Worm (Caenorhabditis elegans) whole organism, late embryonic: ENCODE results near the gene F41G3.10.

Experiments
- C08G9.2 ChIP-seq: sonication (generic microtip); optimal IDR thresholded peaks from 2 replicates; lab custom pipeline; 2016; ENCODE audit warnings: mild to moderate bottlenecking, missing genetic modification characterization, moderate library complexity, missing compliant biosample characterization
- C38D4.7 ChIP-seq: fragments of 200-800 bp; sonication (Bioruptor generic); optimal IDR thresholded peaks from 2 replicates; lab custom pipeline; 2018; ENCODE audit warnings: mild to moderate bottlenecking, missing genetic modification characterization, moderate library complexity, missing compliant biosample characterization
- T23F11.4 ChIP-seq: fragments of 200-800 bp; sonication (Bioruptor generic); optimal IDR thresholded peaks from 2 replicates; lab custom pipeline; 2018; ENCODE audit warnings: mild to moderate bottlenecking, missing genetic modification characterization, missing compliant biosample characterization
- ama-1 ChIP-seq: fragments of 150-350 bp; optimal IDR thresholded peaks from 2 replicates; lab custom pipeline; 2014
- ceh-14 ChIP-seq: sonication (generic microtip); optimal IDR thresholded peaks from 2 replicates; lab custom pipeline; 2016; ENCODE audit warnings: missing genotype, missing genetic modification characterization, missing compliant biosample characterization
- ceh-18 ChIP-seq: sonication (generic microtip); optimal IDR thresholded peaks from 2 replicates; lab custom pipeline; 2016; ENCODE audit warnings: missing genetic modification characterization, missing compliant biosample characterization
- ceh-2 ChIP-seq: sonication (generic microtip); optimal IDR thresholded peaks from 2 replicates; lab custom pipeline; 2016; ENCODE audit warnings: missing genotype, missing genetic modification characterization, missing compliant biosample characterization
- ceh-22 ChIP-seq: sonication (generic microtip); optimal IDR thresholded peaks from 2 replicates; lab custom pipeline; 2017; ENCODE audit warnings: missing biosample characterization, missing genetic modification characterization
- ceh-30 ChIP-seq: fragments of 150-350 bp; optimal IDR thresholded peaks from 2 replicates; lab custom pipeline; 2014; ENCODE audit warnings: missing biosample characterization, missing genetic modification characterization
- ceh-31 ChIP-seq: sonication (generic microtip); optimal IDR thresholded peaks from 2 replicates; lab custom pipeline; 2016; ENCODE audit warnings: missing genetic modification characterization, missing compliant biosample characterization
- ceh-34 ChIP-seq: sonication (generic microtip); optimal IDR thresholded peaks from 2 replicates; lab custom pipeline; 2016; ENCODE audit warnings: mild to moderate bottlenecking, missing genetic modification characterization, missing compliant biosample characterization
- ceh-48 ChIP-seq: sonication (generic microtip); optimal IDR thresholded peaks from 2 replicates; lab custom pipeline; 2016; ENCODE audit warnings: missing genetic modification characterization, inconsistent platforms, missing compliant biosample characterization
- ceh-6 ChIP-seq: fragments of 200-800 bp; sonication (Bioruptor generic); optimal IDR thresholded peaks from 2 replicates; lab custom pipeline; 2018; ENCODE audit warnings: mild to moderate bottlenecking, missing genetic modification characterization, missing compliant biosample characterization
- ceh-9 ChIP-seq: sonication (generic microtip); optimal IDR thresholded peaks from 2 replicates; lab custom pipeline; 2016; ENCODE audit warnings: mild to moderate bottlenecking, missing genetic modification characterization, inconsistent platforms, missing compliant biosample characterization
- dve-1 ChIP-seq: sonication (generic microtip); optimal IDR thresholded peaks from 2 replicates; lab custom pipeline; 2017; ENCODE audit warnings: antibody characterized with exemption, mild to moderate bottlenecking, missing genetic modification characterization, missing compliant biosample characterization
- elt-2 ChIP-seq: sonication (generic microtip); optimal IDR thresholded peaks from 2 replicates; lab custom pipeline; 2016; ENCODE audit warnings: missing genetic modification reagents, missing genetic modification characterization, missing compliant biosample characterization
- elt-4 ChIP-seq: sonication (generic microtip); optimal IDR thresholded peaks from 2 replicates; lab custom pipeline; 2016; ENCODE audit warnings: missing genetic modification characterization, missing compliant biosample characterization
- ets-4 ChIP-seq: sonication (generic microtip); optimal IDR thresholded peaks from 2 replicates; lab custom pipeline; 2016; ENCODE audit warnings: missing genetic modification characterization, missing compliant biosample characterization
- fkh-10 ChIP-seq: fragments of 150-350 bp; optimal IDR thresholded peaks from 2 replicates; lab custom pipeline; 2014; ENCODE audit warnings: missing biosample characterization, missing genetic modification reagents, missing genetic modification characterization
- fkh-6 ChIP-seq: sonication (generic microtip); optimal IDR thresholded peaks from 2 replicates; lab custom pipeline; 2016; ENCODE audit warnings: missing genetic modification characterization, missing compliant biosample characterization
- gmeb-2 ChIP-seq: sonication (generic microtip); optimal IDR thresholded peaks from 2 replicates; lab custom pipeline; 2016; ENCODE audit warnings: missing genetic modification characterization, inconsistent platforms, missing compliant biosample characterization
- hlh-15 ChIP-seq: sonication (generic microtip); optimal IDR thresholded peaks from 2 replicates; lab custom pipeline; 2016; ENCODE audit warnings: missing genetic modification characterization, missing compliant biosample characterization
- hlh-8 ChIP-seq: sonication (generic microtip); optimal IDR thresholded peaks from 2 replicates; lab custom pipeline; 2016; ENCODE audit warnings: missing genotype, missing genetic modification characterization, missing compliant biosample characterization
- lin-11 ChIP-seq: fragments of 200-800 bp; sonication (Bioruptor generic); optimal IDR thresholded peaks from 2 replicates; lab custom pipeline; 2018; ENCODE audit warnings: mild to moderate bottlenecking, missing genetic modification characterization, missing compliant biosample characterization
- madf-2 ChIP-seq: sonication (generic microtip); optimal IDR thresholded peaks from 2 replicates; lab custom pipeline; 2017; ENCODE audit warnings: missing genetic modification characterization, missing compliant biosample characterization
- npax-4 ChIP-seq: sonication (generic microtip); optimal IDR thresholded peaks from 2 replicates; lab custom pipeline; 2016; ENCODE audit warnings: missing genetic modification characterization, missing compliant biosample characterization
- pat-9 ChIP-seq: fragments of 200-800 bp; sonication (Bioruptor generic); optimal IDR thresholded peaks from 2 replicates; lab custom pipeline; 2018; ENCODE audit warnings: mild to moderate bottlenecking, missing genetic modification characterization, moderate library complexity, missing compliant biosample characterization
- pros-1 ChIP-seq: fragments of 150-350 bp; optimal IDR thresholded peaks from 2 replicates; lab custom pipeline; 2014; ENCODE audit warnings: missing biosample characterization, missing genetic modification reagents, missing genetic modification characterization
- ref-2 ChIP-seq: sonication (generic microtip); optimal IDR thresholded peaks from 2 replicates; lab custom pipeline; 2016; ENCODE audit warnings: missing genetic modification characterization, missing compliant biosample characterization
- sdc-2 ChIP-seq: sonication (generic microtip); optimal IDR thresholded peaks from 2 replicates; lab custom pipeline; 2016; ENCODE audit warnings: missing genotype, missing genetic modification characterization, missing compliant biosample characterization
- sox-2 ChIP-seq: fragments of 200-800 bp; sonication (Bioruptor generic); IDR thresholded peaks from 2 replicates; pipeline ENCODE4 v1.3.6; 2022; ENCODE audit warnings: missing genetic modification reagents, missing genetic modification characterization, missing compliant biosample characterization
- sox-4 ChIP-seq: sonication (generic microtip); optimal IDR thresholded peaks from 2 replicates; lab custom pipeline; 2017; ENCODE audit warnings: mild to moderate bottlenecking, missing genetic modification characterization, inconsistent platforms, missing compliant biosample characterization
- tbx-2 ChIP-seq: sonication (generic microtip); optimal IDR thresholded peaks from 2 replicates; lab custom pipeline; 2016; ENCODE audit warnings: missing genetic modification characterization, missing compliant biosample characterization
- unc-55 ChIP-seq: sonication (generic microtip); optimal IDR thresholded peaks from 2 replicates; lab custom pipeline; 2017; ENCODE audit warnings: missing biosample characterization, missing genetic modification reagents, missing genetic modification characterization
- zip-5 ChIP-seq: sonication (generic microtip); optimal IDR thresholded peaks from 2 replicates; lab custom pipeline; 2016; ENCODE audit warnings: missing genetic modification characterization, missing compliant biosample characterization
- ztf-16 ChIP-seq: sonication (generic microtip); optimal IDR thresholded peaks from 2 replicates; lab custom pipeline; 2017; ENCODE audit warnings: missing genetic modification characterization, missing compliant biosample characterization

The F41G3.10 gene

DNA sequence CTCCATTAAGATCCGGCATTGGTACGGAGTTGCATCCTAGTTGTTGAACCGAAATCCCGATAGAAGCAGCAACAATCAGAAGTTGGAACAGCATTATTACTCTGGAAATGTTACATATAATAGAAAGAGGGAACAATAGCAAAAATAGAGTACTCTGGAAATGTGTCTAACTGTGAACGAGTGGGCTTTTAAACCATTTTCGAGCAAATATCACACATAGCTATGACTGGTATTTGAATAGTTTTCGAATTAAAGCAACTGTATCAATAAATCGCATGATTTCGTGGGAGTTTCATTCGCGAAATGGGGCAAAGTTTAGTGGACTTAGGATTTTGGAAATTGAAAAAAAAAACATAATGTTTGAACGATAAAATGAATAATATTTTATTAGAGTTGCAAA lies at the start of gene F41G3.10:
F41G3.10 (minus strand) TSS at position 101 of the 400 bp plus-strand sequence.
- TF ChIP-seq fkh-10 (GFP tag; lab: Kevin White, UChicago) (no peak), dve-1 (no peak), lin-11 (tag; lab: Kevin White, UChicago) (no peak), sox-2 (GFP tag; lab: Robert Waterston, UW) (no peak), ets-4 (tag; lab: Kevin White, UChicago) (no peak), pat-9 (tag; lab: Kevin White, UChicago) (no peak), pros-1 (tag; lab: Kevin White, UChicago) (no peak), npax-4 (no peak), T23F11.4 (GFP tag; lab: Kevin White, UChicago) (no peak), ceh-14 (tag; lab: Kevin White, UChicago) (no peak), tbx-2 (tag; lab: Kevin White, UChicago) (no peak), elt-4 (tag; lab: Kevin White, UChicago) (no peak), C08G9.2 (tag; lab: Kevin White, UChicago) (no peak), fkh-6 (tag; lab: Kevin White, UChicago) (no peak), madf-2 (tag; lab: Kevin White, UChicago) (no peak)

DNA sequence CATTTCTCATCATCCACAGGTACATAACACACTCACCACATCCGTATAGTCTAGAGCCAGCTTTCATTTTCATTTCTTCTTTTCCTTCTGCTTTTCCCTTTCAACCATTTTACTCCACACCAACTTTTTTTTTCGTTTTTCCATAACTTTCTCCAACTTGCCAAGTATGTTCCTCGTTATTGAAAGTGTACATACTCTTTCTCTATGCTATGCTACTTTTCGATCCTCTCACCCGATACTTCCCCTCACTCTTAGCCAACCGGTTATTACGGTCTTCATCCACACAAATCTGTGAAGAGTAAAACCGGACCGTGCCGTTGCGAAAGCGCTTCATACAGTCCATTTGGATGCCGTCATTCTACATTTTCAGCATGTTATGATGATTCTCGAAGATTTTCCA lies 42.6 kb upstream of the F41G3.10 start, which contains the start of gene T13C2.2:
T13C2.2 (plus strand) TSS at position 301 of the 400 bp plus-strand sequence.
- TF ChIP-seq ztf-16 (tag; lab: Kevin White, UChicago): no peak
- TF ChIP-seq sox-4 (tag; lab: Kevin White, UChicago): no peak

DNA sequence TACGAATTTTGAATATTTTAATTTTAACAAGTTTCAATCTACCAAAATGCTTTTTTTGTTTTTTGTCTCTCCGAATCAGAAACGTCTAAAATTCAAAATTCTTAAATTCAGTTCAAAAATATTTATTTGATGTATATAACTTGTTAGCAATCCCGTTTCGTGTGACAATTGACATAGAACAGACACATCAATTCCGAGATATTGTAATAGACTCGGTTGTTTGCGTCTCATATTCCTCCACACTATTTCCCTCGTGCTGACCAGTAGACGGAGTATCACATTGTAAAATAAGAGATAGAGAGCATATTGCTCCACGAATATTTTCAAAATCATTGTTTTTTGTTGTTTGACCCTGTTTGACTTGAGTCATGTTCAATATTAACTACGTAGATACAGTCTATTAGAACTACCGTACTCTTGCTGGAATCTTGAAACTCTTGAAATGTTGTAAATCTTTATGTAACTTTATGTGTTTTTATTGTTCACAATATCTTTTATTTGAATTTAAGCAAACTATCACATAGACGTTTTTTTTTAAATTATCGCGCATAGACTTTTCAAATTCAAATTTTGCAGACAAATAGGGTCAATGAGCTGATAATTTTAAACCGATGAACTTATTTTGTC lies 39.5 kb upstream of the F41G3.10 start, which contains the start of gene T13C2.3:
T13C2.3 (plus strand) TSS at position 577 of the 627 bp plus-strand sequence.
- TF ChIP-seq zip-5 (tag; lab: Kevin White, UChicago): no peak
- TF ChIP-seq unc-55 (GFP tag; lab: Kevin White, UChicago): peak; percentile 36

DNA sequence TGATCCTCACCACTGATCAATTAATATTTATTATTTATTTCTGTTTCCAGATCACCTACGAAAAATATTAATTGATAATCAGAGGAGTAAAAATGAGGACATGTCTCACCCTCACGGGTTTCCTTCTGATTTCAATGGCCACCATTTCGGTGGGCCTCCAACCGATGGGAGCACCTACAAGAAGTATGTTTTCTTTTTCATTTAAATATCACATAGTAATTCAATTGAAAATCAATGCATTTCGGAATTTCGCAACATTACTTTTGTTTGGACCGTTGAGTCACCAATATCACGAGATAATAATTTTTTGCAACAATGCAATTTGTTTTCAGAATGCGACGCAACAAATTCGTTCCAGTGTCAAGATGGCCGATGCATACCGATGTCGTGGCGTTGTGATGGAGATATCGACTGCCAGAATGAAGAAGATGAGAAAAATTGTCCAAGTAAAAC lies 34.1 kb upstream of the F41G3.10 start, which contains the start of gene gldi-2:
gldi-2 (plus strand) TSS at position 51 of the 453 bp plus-strand sequence.
- TF ChIP-seq elt-2: no peak
- TF ChIP-seq ceh-6 (GFP tag; lab: Kevin White, UChicago): no peak
- no peak for TF ChIP-seq sdc-2
- no peak for TF ChIP-seq ceh-18 (tag; lab: Kevin White, UChicago)
- no peak for TF ChIP-seq fkh-10 (GFP tag; lab: Kevin White, UChicago)
- no peak for TF ChIP-seq ceh-34
- TF ChIP-seq C08G9.2 (tag; lab: Kevin White, UChicago): no peak
- TF ChIP-seq tbx-2 (tag; lab: Kevin White, UChicago): no peak
- no peak for TF ChIP-seq ceh-30 (tag; lab: Kevin White, UChicago)

DNA sequence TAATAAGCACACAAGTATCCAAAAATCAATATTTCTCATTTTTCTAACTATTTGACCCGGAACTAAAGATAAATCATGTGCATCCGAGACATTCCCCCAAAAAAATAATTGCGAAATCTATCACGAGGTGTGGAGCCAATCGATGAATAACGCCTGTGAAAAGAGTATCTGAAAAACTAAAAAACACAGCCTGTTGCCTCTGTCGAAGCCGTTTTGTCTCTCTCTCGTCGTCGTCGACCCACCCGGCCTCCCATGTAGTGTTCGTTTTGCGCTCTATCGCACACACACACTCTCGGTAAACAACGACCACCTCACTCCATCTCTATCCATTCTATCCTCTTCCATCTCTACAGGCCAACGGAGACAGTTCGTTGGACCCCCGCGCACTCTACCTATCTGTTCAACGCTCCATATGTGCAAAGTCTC lies 33.4 kb upstream of the F41G3.10 start:
- no peak for TF ChIP-seq ama-1 (lab: Kevin White, UChicago)
- TF ChIP-seq madf-2 (tag; lab: Kevin White, UChicago): peak; percentile 2
- peak; percentile 32 for TF ChIP-seq tbx-2 (tag; lab: Kevin White, UChicago)
- TF ChIP-seq pros-1 (tag; lab: Kevin White, UChicago): no peak
- TF ChIP-seq ceh-22: no peak
- TF ChIP-seq ceh-31 (tag; lab: Kevin White, UChicago): peak; percentile 3
- TF ChIP-seq ceh-34: peak; percentile 36
- TF ChIP-seq ceh-48: peak; percentile 29
- no peak for TF ChIP-seq T23F11.4 (GFP tag; lab: Kevin White, UChicago)
- peak; percentile 24 for TF ChIP-seq C38D4.7 (GFP tag; lab: Kevin White, UChicago)

DNA sequence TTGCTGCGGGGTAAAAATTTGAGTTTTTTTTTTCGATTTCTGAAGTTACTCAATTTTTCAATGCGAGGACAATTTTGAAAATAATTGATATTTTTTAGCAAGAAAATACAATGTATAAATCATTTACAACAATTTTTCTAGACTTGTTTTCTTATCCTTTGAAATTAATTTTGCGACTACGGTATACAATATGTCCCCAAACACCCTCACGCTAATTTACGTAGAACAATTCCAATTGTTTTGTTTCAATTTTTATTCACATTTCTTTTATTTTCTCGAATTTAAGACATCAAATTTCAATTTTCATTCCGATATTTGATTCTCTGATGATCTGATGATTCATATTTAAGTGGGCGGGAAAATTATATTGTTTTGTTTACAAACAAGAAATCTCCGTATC lies 32.7 kb upstream of the F41G3.10 start:
- no peak for TF ChIP-seq T23F11.4 (GFP tag; lab: Kevin White, UChicago)
- no peak for TF ChIP-seq ref-2 (tag; lab: Kevin White, UChicago)
- TF ChIP-seq ceh-9 (tag; lab: Kevin White, UChicago): no peak
- TF ChIP-seq ceh-2 (tag; lab: Kevin White, UChicago): no peak
- no peak for TF ChIP-seq hlh-15 (tag; lab: Kevin White, UChicago)
- no peak for TF ChIP-seq gmeb-2
- no peak for TF ChIP-seq ceh-48
- TF ChIP-seq C38D4.7 (GFP tag; lab: Kevin White, UChicago): no peak
- TF ChIP-seq ama-1 (lab: Kevin White, UChicago): no peak
- TF ChIP-seq hlh-8 (tag; lab: Kevin White, UChicago): no peak
- no peak for TF ChIP-seq ets-4 (tag; lab: Kevin White, UChicago)
